Worm (Caenorhabditis elegans) whole organism, late embryonic: ENCODE data around the gene nhr-267.

Experiments used
- K02D7.2 ChIP-seq: sonication (generic microtip); optimal IDR thresholded peaks from 2 replicates; lab custom pipeline; 2017; ENCODE audit warnings: mild to moderate bottlenecking, missing genetic modification characterization, missing compliant biosample characterization
- elt-2 ChIP-seq: sonication (generic microtip); optimal IDR thresholded peaks from 2 replicates; lab custom pipeline; 2016; ENCODE audit warnings: missing genetic modification reagents, missing genetic modification characterization, missing compliant biosample characterization
- eyg-1 ChIP-seq: sonication (generic microtip); optimal IDR thresholded peaks from 2 replicates; lab custom pipeline; 2016; ENCODE audit warnings: missing genotype, missing genetic modification characterization, missing compliant biosample characterization
- sox-4 ChIP-seq: sonication (generic microtip); optimal IDR thresholded peaks from 2 replicates; lab custom pipeline; 2017; ENCODE audit warnings: mild to moderate bottlenecking, missing genetic modification characterization, inconsistent platforms, missing compliant biosample characterization
- ztf-16 ChIP-seq: sonication (generic microtip); optimal IDR thresholded peaks from 2 replicates; lab custom pipeline; 2017; ENCODE audit warnings: missing genetic modification characterization, missing compliant biosample characterization

Gene nhr-267

ce11 chrIV:9239151-9239550, 47.1 kb downstream of the nhr-267 start:
- TF ChIP-seq K02D7.2 (tag; lab: Kevin White, UChicago) (no peak), elt-2 (peak; percentile 49), eyg-1 (tag; lab: Kevin White, UChicago) (no peak), ztf-16 (tag; lab: Kevin White, UChicago) (no peak), sox-4 (no peak)
- TF ChIP-seq, all 69 proteins: peak for 1
